Worm (Caenorhabditis elegans) whole organism, early embryonic: ENCODE results near the gene ets-8.

Experiments used
- F13C5.2 ChIP-seq: sonication (generic microtip); optimal IDR thresholded peaks from 2 replicates; lab custom pipeline; 2017; ENCODE audit warnings: mild to moderate bottlenecking, missing genetic modification characterization, inconsistent platforms, missing compliant biosample characterization
- ets-7 ChIP-seq: sonication (generic microtip); optimal IDR thresholded peaks from 2 replicates; lab custom pipeline; 2016; ENCODE audit warnings: missing genotype, missing genetic modification characterization, missing compliant biosample characterization
- flt-1 ChIP-seq: fragments of 200-800 bp; sonication (Bioruptor generic); IDR thresholded peaks from 2 replicates; pipeline ENCODE4 v1.3.6; 2022; ENCODE audit warnings: missing genetic modification characterization, missing compliant biosample characterization

ce11 chrIV:1136658-1137057 lies 23.6 kb downstream of the ets-8 start, which contains the start of gene C44B12.6:
- TF ChIP-seq ets-7 (tag; lab: Kevin White, UChicago) (no peak), flt-1 (GFP tag; lab: Robert Waterston, UW) (no peak), F13C5.2 (tag; lab: Kevin White, UChicago) (no peak)
